Fruit fly (Drosophila melanogaster): ENCODE results near the gene CG8679.

The CG8679 gene

DNA sequence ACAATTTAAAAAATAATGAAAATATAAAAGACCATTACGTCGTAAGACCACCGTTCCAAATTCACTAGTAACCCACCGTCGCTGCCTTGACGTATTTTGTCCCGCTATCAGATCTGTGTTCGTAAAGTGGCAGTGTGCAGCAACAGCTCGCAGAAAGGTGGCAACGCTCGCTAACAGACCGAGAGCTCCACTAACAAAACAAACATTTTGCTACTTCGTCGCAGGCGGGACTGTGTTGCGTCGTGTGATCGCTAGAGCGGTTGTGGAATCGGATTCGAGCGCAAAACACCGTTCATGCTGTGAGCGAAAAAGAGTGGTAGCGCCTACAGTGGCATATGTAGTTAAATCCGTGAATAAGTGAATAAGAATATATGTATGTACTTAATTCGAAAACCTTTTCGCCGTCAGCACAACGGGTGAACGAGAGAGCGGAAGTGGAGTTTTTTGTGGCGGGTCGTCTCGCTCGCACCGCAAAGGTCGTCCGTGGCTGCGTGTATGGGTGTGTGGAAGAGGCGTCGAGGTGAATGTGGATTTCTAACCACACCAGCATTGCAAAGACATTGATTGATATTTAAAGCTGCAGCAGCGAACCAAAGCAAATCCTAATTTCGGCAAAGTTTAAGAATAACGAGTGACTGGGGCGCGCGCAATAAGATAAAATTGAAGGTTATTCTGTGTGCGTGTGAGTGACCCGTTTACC is 18.9 kb upstream of the CG8679 start, which contains the start of gene Hr39 (continued):
- TF ChIP-seq CG14050 (GFP tag; IDR thresholded peaks at IDR 0.05) (no peak), Sox102F (GFP tag; optimal IDR thresholded peaks at IDR 0.05) (no peak), dmrt99B (tag; optimal IDR thresholded peaks at IDR 0.05) (no peak), kah (GFP tag; optimal IDR thresholded peaks at IDR 0.05) (peak; percentile 39), CG11398 (GFP tag; optimal IDR thresholded peaks at IDR 0.05) (no peak), CG7987 (GFP tag; optimal IDR thresholded peaks at IDR 0.05) (no peak), CrebB (tag; optimal IDR thresholded peaks at IDR 0.05) (peak; percentile 46), Dfd (GFP tag; optimal IDR thresholded peaks at IDR 0.05) (no peak), CG12942 (GFP tag; optimal IDR thresholded peaks at IDR 0.05) (peak; percentile 12), CG1233 (GFP tag; optimal IDR thresholded peaks at IDR 0.05) (peak; percentile 26), lmd (GFP tag; IDR thresholded peaks at IDR 0.05) (no peak), jumu (GFP tag; optimal IDR thresholded peaks at IDR 0.05) (peak; percentile 56), CG6813 (GFP tag; optimal IDR thresholded peaks at IDR 0.05) (no peak), grn (GFP tag; optimal IDR thresholded peaks at IDR 0.05) (peak; percentile 57), Chrac-16 (GFP tag; optimal IDR thresholded peaks at IDR 0.05) (no peak), cwo (GFP tag; optimal IDR thresholded peaks at IDR 0.05) (peak; percentile 40), Nf-YA (GFP tag; IDR thresholded peaks at IDR 0.05) (no peak), CG17361 (GFP tag; IDR thresholded peaks at IDR 0.05) (no peak), CG6854 (GFP tag; optimal IDR thresholded peaks at IDR 0.05) (peak; percentile 9), CG6654 (GFP tag; optimal IDR thresholded peaks at IDR 0.05) (no peak), schlank (tag; optimal IDR thresholded peaks at IDR 0.05) (no peak), Optix (GFP tag; IDR thresholded peaks at IDR 0.05) (no peak), CG18262 (tag; optimal IDR thresholded peaks at IDR 0.05) (no peak), NK7.1 (GFP tag; optimal IDR thresholded peaks at IDR 0.05) (no peak), pzg (GFP tag; optimal IDR thresholded peaks at IDR 0.05) (peak; percentile 97), ssp (GFP tag; IDR thresholded peaks at IDR 0.05) (no peak), sug (tag; optimal IDR thresholded peaks at IDR 0.05) (peak; percentile 5), nerfin-1 (tag; optimal IDR thresholded peaks at IDR 0.05) (peak; percentile 21), mam (GFP tag; optimal IDR thresholded peaks at IDR 0.05) (no peak), cad (GFP tag; optimal IDR thresholded peaks at IDR 0.05) (no peak), danr (GFP tag; IDR thresholded peaks at IDR 0.05) (no peak), Rx (GFP tag; IDR thresholded peaks at IDR 0.05) (no peak), CG43689 (GFP tag; IDR thresholded peaks at IDR 0.05) (no peak), D19A (tag; optimal IDR thresholded peaks at IDR 0.05) (no peak), NfI (GFP tag; optimal IDR thresholded peaks at IDR 0.05) (peak; percentile 32), pum (GFP tag; optimal IDR thresholded peaks at IDR 0.05) (peak; percentile 2), fd64A (GFP tag; optimal IDR thresholded peaks at IDR 0.05) (no peak), row (GFP tag; IDR thresholded peaks at IDR 0.05) (no peak), run (tag; optimal IDR thresholded peaks at IDR 0.05) (peak; percentile 20), so (GFP tag; IDR thresholded peaks at IDR 0.05) (no peak), CG13775 (GFP tag; optimal IDR thresholded peaks at IDR 0.05) (no peak), CG3281 (GFP tag; optimal IDR thresholded peaks at IDR 0.05) (peak; percentile 26), CG7839 (tag; optimal IDR thresholded peaks at IDR 0.05) (peak; percentile 14), gcm (GFP tag; optimal IDR thresholded peaks at IDR 0.05) (peak; percentile 44), CG14710 (tag; optimal IDR thresholded peaks at IDR 0.05) (peak; percentile 74), pan (optimal IDR thresholded peaks at IDR 0.05) (no peak), pan (GFP tag; optimal IDR thresholded peaks at IDR 0.05 in 1 of 2, IDR thresholded peaks at IDR 0.05 in 1 of 2) (no peak), CG34224 (GFP tag; IDR thresholded peaks at IDR 0.05; ENCODE audit: partially characterized antibody) (no peak), CG34376 (GFP tag; optimal IDR thresholded peaks at IDR 0.05) (peak; percentile 66), Blimp-1 (GFP tag; optimal IDR thresholded peaks at IDR 0.05) (no peak)

Measured in whole organism, embryonic.